Worm (Caenorhabditis elegans) whole organism, L1 larva: ENCODE measurements around the gene Y73B6BL.27.
A peak's percentile ranks its signal among the peaks of the same experiment; 100 is the strongest.

Source experiments
- C04F5.9 ChIP-seq: sonication (generic microtip); optimal IDR thresholded peaks from 2 replicates; lab custom pipeline; 2016; ENCODE audit warnings: missing genetic modification characterization, missing compliant biosample characterization
- C16A3.4 ChIP-seq: fragments of 150-350 bp; optimal IDR thresholded peaks from 2 replicates; lab custom pipeline; 2014; ENCODE audit warnings: missing biosample characterization, missing genetic modification characterization
- alr-1 ChIP-seq: fragments of 200-800 bp; sonication (Bioruptor generic); optimal IDR thresholded peaks from 2 replicates; lab custom pipeline; 2018; ENCODE audit warnings: borderline replicate concordance, mild to moderate bottlenecking, missing genetic modification characterization, missing compliant biosample characterization
- aly-2 ChIP-seq: fragments of 150-350 bp; optimal IDR thresholded peaks from 2 replicates; lab custom pipeline; 2014; ENCODE audit warnings: missing biosample characterization, missing genetic modification characterization
- ama-1 ChIP-seq: fragments of 150-350 bp; optimal IDR thresholded peaks from 2 replicates; lab custom pipeline; 2014
- blmp-1 ChIP-seq: fragments of 150-350 bp; optimal IDR thresholded peaks from 2 replicates; lab custom pipeline; 2014; ENCODE audit warnings: missing biosample characterization, missing genetic modification characterization
- ceh-8 ChIP-seq: fragments of 200-800 bp; sonication (Bioruptor generic); optimal IDR thresholded peaks from 2 replicates; lab custom pipeline; 2018; ENCODE audit warnings: mild to moderate bottlenecking, missing genetic modification characterization, moderate library complexity, missing compliant biosample characterization
- ceh-88 ChIP-seq: fragments of 200-800 bp; sonication (Bioruptor generic); IDR thresholded peaks from 2 replicates; pipeline ENCODE4 v1.3.6; 2022; ENCODE audit warnings: missing genetic modification characterization, missing compliant biosample characterization
- ceh-90 ChIP-seq: sonication (generic microtip); optimal IDR thresholded peaks from 2 replicates; lab custom pipeline; 2016; ENCODE audit warnings: missing genetic modification characterization, missing compliant biosample characterization
- dpl-1 ChIP-seq, 3 experiments: fragments of 150-350 bp in 2 of 3; sonication (generic microtip) in 1 of 3; optimal IDR thresholded peaks; 2 replicates each; lab custom pipeline; 2014 to 2017; ENCODE audit warnings: missing biosample characterization in 3 of 3, missing genetic modification characterization in 3 of 3, missing genetic modification reagents in 3 of 3
- efl-1 ChIP-seq, 4 experiments: fragments of 150-350 bp; optimal IDR thresholded peaks in 3 of 4; peaks in 1 of 4; 1 replicate in 1 of 4; 2 replicates in 3 of 4; lab custom pipeline; 2014; ENCODE audit warnings: missing biosample characterization in 2 of 4, missing genetic modification characterization in 2 of 4, missing genetic modification reagents in 2 of 4
- egl-27 ChIP-seq, 2 experiments: fragments of 150-350 bp in 1 of 2; sonication (generic microtip); optimal IDR thresholded peaks; 3 replicates each; lab custom pipeline; 2017 to 2018; ENCODE audit warnings: missing biosample characterization in 2 of 2, missing genetic modification characterization in 2 of 2, missing genetic modification reagents in 2 of 2
- elt-3 ChIP-seq, 6 experiments: fragments of 150-350 bp in 1 of 6; sonication (generic microtip); optimal IDR thresholded peaks; 2 replicates each; lab custom pipeline; 2017 to 2018; ENCODE audit warnings: missing biosample characterization in 6 of 6, missing genetic modification characterization in 6 of 6, inconsistent platforms in 1 of 6
- ets-5 ChIP-seq: fragments of 200-800 bp; sonication (Bioruptor generic); IDR thresholded peaks from 2 replicates; pipeline ENCODE4 v1.3.6; 2022; ENCODE audit warnings: missing genetic modification characterization, missing compliant biosample characterization
- fkh-10 ChIP-seq: sonication (generic microtip); optimal IDR thresholded peaks from 2 replicates; lab custom pipeline; 2017; ENCODE audit warnings: missing biosample characterization, missing genetic modification reagents, missing genetic modification characterization
- fkh-4 ChIP-seq: sonication (generic microtip); optimal IDR thresholded peaks from 2 replicates; lab custom pipeline; 2016; ENCODE audit warnings: missing compliant biosample characterization, missing genetic modification characterization, borderline replicate concordance
- fkh-8 ChIP-seq: sonication (generic microtip); optimal IDR thresholded peaks from 2 replicates; lab custom pipeline; 2016; ENCODE audit warnings: mild to moderate bottlenecking, missing genetic modification characterization, missing compliant biosample characterization
- fos-1 ChIP-seq: fragments of 150-350 bp; optimal IDR thresholded peaks from 2 replicates; lab custom pipeline; 2014; ENCODE audit warnings: missing biosample characterization, missing genetic modification characterization
- grh-1 ChIP-seq: fragments of 200-800 bp; sonication (Bioruptor generic); IDR thresholded peaks from 2 replicates; pipeline ENCODE4 v1.3.6; 2022; ENCODE audit warnings: missing genetic modification reagents, missing genetic modification characterization, missing compliant biosample characterization
- hlh-17 ChIP-seq: fragments of 200-800 bp; sonication (Bioruptor generic); optimal IDR thresholded peaks from 2 replicates; lab custom pipeline; 2018; ENCODE audit warnings: missing genetic modification characterization, mild to moderate bottlenecking, missing compliant biosample characterization, moderate library complexity, borderline replicate concordance
- hpl-2 ChIP-seq: fragments of 150-350 bp; optimal IDR thresholded peaks from 2 replicates; lab custom pipeline; 2014; ENCODE audit warnings: missing biosample characterization, missing genetic modification reagents, missing genetic modification characterization
- irx-1 ChIP-seq: sonication (generic microtip); optimal IDR thresholded peaks from 2 replicates; lab custom pipeline; 2016; ENCODE audit warnings: missing genetic modification characterization, missing compliant biosample characterization
- isw-1 ChIP-seq: fragments of 200-800 bp; sonication (Bioruptor generic); IDR thresholded peaks from 2 replicates; pipeline ENCODE4 v1.3.6; 2022; ENCODE audit warnings: missing genetic modification characterization, missing compliant biosample characterization
- lin-13 ChIP-seq: fragments of 150-350 bp; optimal IDR thresholded peaks from 2 replicates; lab custom pipeline; 2014; ENCODE audit warnings: missing biosample characterization, missing genetic modification reagents, missing genetic modification characterization
- lin-14 ChIP-seq: fragments of 200-800 bp; sonication (Bioruptor generic); optimal IDR thresholded peaks from 2 replicates; lab custom pipeline; 2018; ENCODE audit warnings: mild to moderate bottlenecking, missing genetic modification characterization, moderate library complexity, missing compliant biosample characterization
- lin-15B ChIP-seq: fragments of 150-350 bp; sonication (generic microtip); optimal IDR thresholded peaks from 3 replicates; lab custom pipeline; 2014; ENCODE audit warnings: missing biosample characterization, missing genetic modification characterization
- lin-35 ChIP-seq, 2 experiments: fragments of 150-350 bp; optimal IDR thresholded peaks; 2 replicates each; lab custom pipeline; 2014; ENCODE audit warnings: missing biosample characterization in 2 of 2, missing genetic modification characterization in 2 of 2, missing genetic modification reagents in 2 of 2
- lsy-2 ChIP-seq, 2 experiments: fragments of 150-350 bp; optimal IDR thresholded peaks; 2 replicates each; lab custom pipeline; 2014; ENCODE audit warnings: missing biosample characterization in 2 of 2, missing genetic modification characterization in 2 of 2
- mab-9 ChIP-seq: fragments of 200-800 bp; sonication (Bioruptor generic); IDR thresholded peaks from 2 replicates; pipeline ENCODE4 v1.3.6; 2022; ENCODE audit warnings: missing genetic modification reagents, missing genetic modification characterization, missing compliant biosample characterization
- nhr-11 ChIP-seq: fragments of 150-350 bp; optimal IDR thresholded peaks from 2 replicates; lab custom pipeline; 2014; ENCODE audit warnings: missing biosample characterization, missing genetic modification characterization
- nhr-12 ChIP-seq: sonication (generic microtip); optimal IDR thresholded peaks from 2 replicates; lab custom pipeline; 2017; ENCODE audit warnings: missing biosample characterization, missing genetic modification characterization
- nhr-19 ChIP-seq: fragments of 200-800 bp; sonication (Bioruptor generic); conservative IDR thresholded peaks from 2 replicates; pipeline ENCODE4 v1.3.6; 2022; ENCODE audit warnings: missing genetic modification characterization, missing compliant biosample characterization
- nhr-20 ChIP-seq: sonication (generic microtip); optimal IDR thresholded peaks from 2 replicates; lab custom pipeline; 2016; ENCODE audit warnings: mild to moderate bottlenecking, missing genetic modification characterization, missing compliant biosample characterization
- nhr-237 ChIP-seq: fragments of 150-350 bp; optimal IDR thresholded peaks from 2 replicates; lab custom pipeline; 2014; ENCODE audit warnings: missing biosample characterization, missing genetic modification characterization
- nhr-47 ChIP-seq: sonication (generic microtip); optimal IDR thresholded peaks from 2 replicates; lab custom pipeline; 2016; ENCODE audit warnings: mild to moderate bottlenecking, missing genetic modification characterization, moderate library complexity, missing compliant biosample characterization
- nhr-71 ChIP-seq: sonication (generic microtip); optimal IDR thresholded peaks from 2 replicates; lab custom pipeline; 2016; ENCODE audit warnings: mild to moderate bottlenecking, missing genetic modification characterization, moderate library complexity, missing compliant biosample characterization
- nhr-77 ChIP-seq: fragments of 150-350 bp; optimal IDR thresholded peaks from 2 replicates; lab custom pipeline; 2014; ENCODE audit warnings: missing biosample characterization, missing genetic modification characterization
- pag-3 ChIP-seq: sonication (generic microtip); optimal IDR thresholded peaks from 2 replicates; lab custom pipeline; 2017; ENCODE audit warnings: missing genetic modification characterization, mild to moderate bottlenecking, missing compliant biosample characterization, antibody characterized with exemption, borderline replicate concordance; ENCODE audit not compliant: insufficient read depth
- pax-3 ChIP-seq: fragments of 200-800 bp; sonication (Bioruptor generic); optimal IDR thresholded peaks from 2 replicates; lab custom pipeline; 2018; ENCODE audit warnings: mild to moderate bottlenecking, missing genetic modification characterization, moderate library complexity, missing compliant biosample characterization
- pqm-1 ChIP-seq: sonication (generic microtip); optimal IDR thresholded peaks from 3 replicates; lab custom pipeline; 2017; ENCODE audit warnings: missing biosample characterization, missing genetic modification characterization
- rnt-1 ChIP-seq: sonication (generic microtip); optimal IDR thresholded peaks from 2 replicates; lab custom pipeline; 2016; ENCODE audit warnings: mild to moderate bottlenecking, missing genetic modification characterization, moderate library complexity, missing compliant biosample characterization
- skn-1 ChIP-seq: fragments of 150-350 bp; optimal IDR thresholded peaks from 2 replicates; lab custom pipeline; 2014; ENCODE audit warnings: missing biosample characterization, missing genetic modification characterization
- sox-4 ChIP-seq: sonication (generic microtip); optimal IDR thresholded peaks from 2 replicates; lab custom pipeline; 2016; ENCODE audit warnings: missing genetic modification characterization, missing compliant biosample characterization
- sptf-1 ChIP-seq: fragments of 150-350 bp; optimal IDR thresholded peaks from 2 replicates; lab custom pipeline; 2014; ENCODE audit warnings: missing biosample characterization, missing genetic modification characterization
- swsn-7 ChIP-seq: sonication (generic microtip); optimal IDR thresholded peaks from 2 replicates; lab custom pipeline; 2016; ENCODE audit warnings: missing genetic modification characterization, missing compliant biosample characterization
- tbx-2 ChIP-seq: sonication (generic microtip); optimal IDR thresholded peaks from 2 replicates; lab custom pipeline; 2016; ENCODE audit warnings: missing genetic modification characterization, missing compliant biosample characterization
- unc-30 ChIP-seq: sonication (generic microtip); optimal IDR thresholded peaks from 2 replicates; lab custom pipeline; 2017; ENCODE audit warnings: missing biosample characterization, missing genetic modification characterization
- unc-86 ChIP-seq: sonication (generic microtip); optimal IDR thresholded peaks from 2 replicates; lab custom pipeline; 2016; ENCODE audit warnings: missing genetic modification characterization, missing compliant biosample characterization
- vab-15 ChIP-seq: sonication (generic microtip); optimal IDR thresholded peaks from 2 replicates; lab custom pipeline; 2017; ENCODE audit warnings: missing genotype, mild to moderate bottlenecking, missing genetic modification characterization, missing compliant biosample characterization
- xbp-1 ChIP-seq: sonication (generic microtip); optimal IDR thresholded peaks from 2 replicates; lab custom pipeline; 2016; ENCODE audit warnings: missing genetic modification characterization, missing compliant biosample characterization
- zag-1 ChIP-seq: fragments of 150-350 bp; optimal IDR thresholded peaks from 2 replicates; lab custom pipeline; 2014; ENCODE audit warnings: missing biosample characterization, missing genetic modification characterization
- ztf-11 ChIP-seq, 2 experiments: sonication (generic microtip); optimal IDR thresholded peaks; 2 replicates each; lab custom pipeline; 2016 to 2017; ENCODE audit warnings: missing genetic modification characterization in 2 of 2, missing biosample characterization in 1 of 2, missing compliant biosample characterization in 1 of 2
- ztf-4 ChIP-seq: fragments of 150-350 bp; optimal IDR thresholded peaks from 2 replicates; lab custom pipeline; 2014; ENCODE audit warnings: missing biosample characterization, missing genetic modification characterization

Gene Y73B6BL.27

ce11 chrIV:6514700-6515099 is 41.7 kb upstream of the Y73B6BL.27 start:
- TF ChIP-seq egl-27 (tag; optimal IDR thresholded peaks at IDR 0.05; lab: Kevin White, UChicago) = no peak
- no peak for TF ChIP-seq fos-1 (tag; lab: Kevin White, UChicago)
- no peak for TF ChIP-seq tbx-2
- TF ChIP-seq ceh-8 (GFP tag; lab: Kevin White, UChicago) = no peak
- TF ChIP-seq zag-1 (tag; lab: Kevin White, UChicago) = no peak
- no peak for TF ChIP-seq vab-15 (tag; lab: Kevin White, UChicago)
- no peak for TF ChIP-seq lin-15B (tag; lab: Kevin White, UChicago)
- peak; percentile 71 for TF ChIP-seq unc-86 (tag; lab: Kevin White, UChicago)
- no peak for TF ChIP-seq rnt-1 (tag; lab: Kevin White, UChicago)
- no peak for TF ChIP-seq nhr-237 (tag; lab: Kevin White, UChicago)
- no peak for TF ChIP-seq lin-35 (GFP tag; optimal IDR thresholded peaks at IDR 0.05; lab: Kevin White, UChicago)
- no peak for TF ChIP-seq C04F5.9 (tag; lab: Kevin White, UChicago)
- no peak for TF ChIP-seq C16A3.4 (tag; lab: Kevin White, UChicago)
- TF ChIP-seq efl-1 (optimal IDR thresholded peaks at IDR 0.05; lab: Kevin White, UChicago) = no peak
- no peak for TF ChIP-seq efl-1 (GFP tag; optimal IDR thresholded peaks at IDR 0.05 in 1 of 2; lab: Kevin White, UChicago)
- TF ChIP-seq fkh-4 (tag; lab: Kevin White, UChicago) = no peak
- TF ChIP-seq lin-14 (GFP tag; lab: Kevin White, UChicago) = peak; percentile 71
- TF ChIP-seq ztf-11 (tag; optimal IDR thresholded peaks at IDR 0.05; lab: Kevin White, UChicago) = no peak
- no peak for TF ChIP-seq hpl-2 (GFP tag; lab: Kevin White, UChicago)
- TF ChIP-seq aly-2 (tag; lab: Kevin White, UChicago) = no peak
- TF ChIP-seq fkh-8 (tag; lab: Kevin White, UChicago) = peak; percentile 97
- TF ChIP-seq ceh-90 (tag; lab: Kevin White, UChicago) = no peak
- TF ChIP-seq sox-4 (tag; lab: Kevin White, UChicago) = peak; percentile 53
- TF ChIP-seq nhr-71 (tag; lab: Kevin White, UChicago) = peak; percentile 94
- no peak; the same call in 1 of the 2 replicates for TF ChIP-seq isw-1 (GFP tag; lab: Robert Waterston, UW)
- TF ChIP-seq nhr-19 = peak; percentile 17; the same call in 1 of the 2 replicates
- no peak for TF ChIP-seq irx-1 (tag; lab: Kevin White, UChicago)
- TF ChIP-seq nhr-47 (tag; lab: Kevin White, UChicago) = peak; percentile 90
- TF ChIP-seq hlh-17 (GFP tag; lab: Kevin White, UChicago) = no peak
- no peak for TF ChIP-seq ceh-88 (GFP tag; lab: Robert Waterston, UW)
- TF ChIP-seq ztf-4 = peak; percentile 23
- peak; percentile 73 for TF ChIP-seq swsn-7 (tag; lab: Kevin White, UChicago)
- TF ChIP-seq pqm-1 (tag; lab: Kevin White, UChicago) = no peak
- TF ChIP-seq sptf-1 (tag; lab: Kevin White, UChicago) = no peak
- no peak for TF ChIP-seq nhr-77 (tag; lab: Kevin White, UChicago)
- TF ChIP-seq blmp-1 (tag; lab: Kevin White, UChicago) = no peak
- TF ChIP-seq xbp-1 (tag; lab: Kevin White, UChicago) = peak; percentile 33
- peak in 1 of 2 experiments; percentile 34 for TF ChIP-seq lsy-2 (tag; optimal IDR thresholded peaks at IDR 0.05; lab: Kevin White, UChicago)
- TF ChIP-seq skn-1 = no peak
- no peak for TF ChIP-seq ets-5 (GFP tag; lab: Robert Waterston, UW)
- TF ChIP-seq mab-9 (GFP tag; lab: Robert Waterston, UW) = no peak
- TF ChIP-seq pag-3 (tag; lab: Kevin White, UChicago) = no peak
- no peak for TF ChIP-seq alr-1 (tag; lab: Kevin White, UChicago)
- peak; percentile 77 for TF ChIP-seq pax-3
- peak; percentile 16 for TF ChIP-seq nhr-20 (tag; lab: Kevin White, UChicago)
- peak; percentile 79 for TF ChIP-seq nhr-11 (tag; lab: Kevin White, UChicago)
- no peak for TF ChIP-seq grh-1
- no peak for TF ChIP-seq unc-30 (tag; lab: Kevin White, UChicago)
- peak in 1 of 3 experiments; percentile 21 for TF ChIP-seq dpl-1 (GFP tag; optimal IDR thresholded peaks at IDR 0.05; lab: Kevin White, UChicago)
- TF ChIP-seq nhr-12 (tag; lab: Kevin White, UChicago) = no peak
- TF ChIP-seq fkh-10 (GFP tag; lab: Kevin White, UChicago) = no peak
- no peak for TF ChIP-seq lin-13
- no peak for TF ChIP-seq ama-1 (lab: Kevin White, UChicago)
- no peak for TF ChIP-seq elt-3 (tag; optimal IDR thresholded peaks at IDR 0.05; lab: Kevin White, UChicago)
